Fruit fly (Drosophila melanogaster): ENCODE measurements around the gene CG11247.

CG11247 gene

dm6 chr3L:21679687-21680086 is 48.9 kb downstream of the CG11247 start, which contains the start of the genes Als2 and CG11248 (continued):
- TF ChIP-seq CG10147 (GFP tag; optimal IDR thresholded peaks at IDR 0.05) (no peak), gem (tag; optimal IDR thresholded peaks at IDR 0.05) (peak; percentile 90), Optix (GFP tag; IDR thresholded peaks at IDR 0.05) (no peak), CG6813 (GFP tag; optimal IDR thresholded peaks at IDR 0.05) (no peak), Sry-δ (GFP tag; optimal IDR thresholded peaks at IDR 0.05) (peak; percentile 60), CG33557 (GFP tag; optimal IDR thresholded peaks at IDR 0.05) (peak; percentile 69), CG2202 (tag; optimal IDR thresholded peaks at IDR 0.05) (peak; percentile 23), nmo (GFP tag; optimal IDR thresholded peaks at IDR 0.05) (peak; percentile 90), lilli (GFP tag; optimal IDR thresholded peaks at IDR 0.05) (peak; percentile 80), pfk (GFP tag; optimal IDR thresholded peaks at IDR 0.05) (no peak), CG8944 (GFP tag; optimal IDR thresholded peaks at IDR 0.05) (peak; percentile 65), crc (GFP tag; optimal IDR thresholded peaks at IDR 0.05) (peak; percentile 12), kay (GFP tag; optimal IDR thresholded peaks at IDR 0.05) (peak; percentile 49), sob (GFP tag; IDR thresholded peaks at IDR 0.05) (peak; percentile 74), Mad (GFP tag; optimal IDR thresholded peaks at IDR 0.05) (peak; percentile 67), CG13775 (GFP tag; optimal IDR thresholded peaks at IDR 0.05) (peak; percentile 78), CG4360 (GFP tag; IDR thresholded peaks at IDR 0.05) (no peak), CG33213 (GFP tag; optimal IDR thresholded peaks at IDR 0.05) (peak; percentile 13), CG7357 (GFP tag; IDR thresholded peaks at IDR 0.05) (0 out of 3 replicates have a peak, but pooled peaks have one; percentile 50), al (GFP tag; IDR thresholded peaks at IDR 0.05) (peak; percentile 63; the same call in 1 of the 2 replicates), CG11093 (GFP tag; IDR thresholded peaks at IDR 0.05) (peak; percentile 64; the same call in 2 of the 3 replicates), toy (GFP tag; IDR thresholded peaks at IDR 0.05) (no peak), row (GFP tag; IDR thresholded peaks at IDR 0.05) (peak; percentile 91), Fer2 (tag; optimal IDR thresholded peaks at IDR 0.05) (peak; percentile 68), CG4404 (GFP tag; IDR thresholded peaks at IDR 0.05) (peak; percentile 69), bcd (GFP tag; optimal IDR thresholded peaks at IDR 0.05) (peak; percentile 67), CG11723 (GFP tag; optimal IDR thresholded peaks at IDR 0.05) (peak; percentile 27), amos (GFP tag; IDR thresholded peaks at IDR 0.05; ENCODE audit: partially characterized antibody) (no peak), CG11456 (GFP tag; IDR thresholded peaks at IDR 0.05) (peak; percentile 81), CG17802 (tag; optimal IDR thresholded peaks at IDR 0.05) (peak; percentile 50), shn (GFP tag; optimal IDR thresholded peaks at IDR 0.05) (peak; percentile 70), H2.0 (GFP tag; IDR thresholded peaks at IDR 0.05) (peak; percentile 56; the same call in 1 of the 2 replicates), chinmo (GFP tag; IDR thresholded peaks at IDR 0.05; ENCODE audit: partially characterized antibody) (no peak), CG1792 (GFP tag; optimal IDR thresholded peaks at IDR 0.05) (peak; percentile 26), cas (GFP tag; IDR thresholded peaks at IDR 0.05) (no peak), CG17829 (tag; optimal IDR thresholded peaks at IDR 0.05) (peak; percentile 86), CG14050 (GFP tag; IDR thresholded peaks at IDR 0.05) (peak; percentile 47; the same call in 1 of the 3 replicates), CG2120 (GFP tag; optimal IDR thresholded peaks at IDR 0.05) (peak; percentile 87), HLH3B (GFP tag; IDR thresholded peaks at IDR 0.05) (peak; percentile 54; the same call in 1 of the 2 replicates), sna (GFP tag; IDR thresholded peaks at IDR 0.05; ENCODE audit: partially characterized antibody) (no peak), Elba2 (GFP tag; optimal IDR thresholded peaks at IDR 0.05) (peak; percentile 99), Hsf (GFP tag; optimal IDR thresholded peaks at IDR 0.05) (peak; percentile 85), zen (tag; optimal IDR thresholded peaks at IDR 0.05) (peak; percentile 78), Abd-B (GFP tag; optimal IDR thresholded peaks at IDR 0.05) (peak; percentile 85), klu (GFP tag; IDR thresholded peaks at IDR 0.05) (peak; percentile 20; the same call in 1 of the 2 replicates), HLH54F (GFP tag; optimal IDR thresholded peaks at IDR 0.05) (peak; percentile 79), pita (GFP tag; optimal IDR thresholded peaks at IDR 0.05) (no peak), Rx (GFP tag; IDR thresholded peaks at IDR 0.05) (peak; percentile 40; the same call in 1 of the 2 replicates), Antp (GFP tag; optimal IDR thresholded peaks at IDR 0.05) (peak; percentile 57), phol (tag; optimal IDR thresholded peaks at IDR 0.05) (peak; percentile 90), tll (GFP tag; optimal IDR thresholded peaks at IDR 0.05) (peak in 1 of 2 experiments; percentile 29)
